Fruit fly (Drosophila melanogaster) whole organism, prepupa: ENCODE data around the gene CG11134.

ENCODE experiments used
- CG6792 ChIP-seq: fragments of 200-800 bp; sonication (Bioruptor generic); optimal IDR thresholded peaks from 3 replicates; lab custom pipeline; 2016; ENCODE audit warnings: missing biosample characterization, missing genetic modification characterization
- Ets21C ChIP-seq: fragments of 200-800 bp; sonication (Bioruptor generic); optimal IDR thresholded peaks from 3 replicates; lab custom pipeline; 2016; ENCODE audit warnings: missing biosample characterization, missing genetic modification characterization
- eg ChIP-seq: fragments of 200-800 bp; sonication (Bioruptor generic); IDR thresholded peaks from 3 replicates; pipeline ENCODE4 v1.3.6; 2022; ENCODE audit warnings: missing biosample characterization, missing genetic modification characterization
- topi ChIP-seq: fragments of 200-800 bp; sonication (Bioruptor generic); optimal IDR thresholded peaks from 3 replicates; lab custom pipeline; 2016; ENCODE audit warnings: missing biosample characterization, missing genetic modification characterization
- vri ChIP-seq: fragments of 200-800 bp; sonication (Bioruptor generic); optimal IDR thresholded peaks from 3 replicates; lab custom pipeline; 2016; ENCODE audit warnings: missing biosample characterization, mild to moderate bottlenecking, missing genetic modification characterization

- TF ChIP-seq Ets21C (GFP tag; lab: Kevin White, UChicago): no peak
- no peak for TF ChIP-seq eg (GFP tag; lab: Robert Waterston, UW)
- no peak for TF ChIP-seq vri (GFP tag; lab: Kevin White, UChicago)
- TF ChIP-seq CG6792 (GFP tag; lab: Kevin White, UChicago): no peak
- no peak for TF ChIP-seq topi
Measured at dm6 chrX:13766495-13766894, 28.8 kb downstream of the CG11134 start.
